Fruit fly (Drosophila melanogaster): ENCODE results near the gene CG33764.

DNA sequence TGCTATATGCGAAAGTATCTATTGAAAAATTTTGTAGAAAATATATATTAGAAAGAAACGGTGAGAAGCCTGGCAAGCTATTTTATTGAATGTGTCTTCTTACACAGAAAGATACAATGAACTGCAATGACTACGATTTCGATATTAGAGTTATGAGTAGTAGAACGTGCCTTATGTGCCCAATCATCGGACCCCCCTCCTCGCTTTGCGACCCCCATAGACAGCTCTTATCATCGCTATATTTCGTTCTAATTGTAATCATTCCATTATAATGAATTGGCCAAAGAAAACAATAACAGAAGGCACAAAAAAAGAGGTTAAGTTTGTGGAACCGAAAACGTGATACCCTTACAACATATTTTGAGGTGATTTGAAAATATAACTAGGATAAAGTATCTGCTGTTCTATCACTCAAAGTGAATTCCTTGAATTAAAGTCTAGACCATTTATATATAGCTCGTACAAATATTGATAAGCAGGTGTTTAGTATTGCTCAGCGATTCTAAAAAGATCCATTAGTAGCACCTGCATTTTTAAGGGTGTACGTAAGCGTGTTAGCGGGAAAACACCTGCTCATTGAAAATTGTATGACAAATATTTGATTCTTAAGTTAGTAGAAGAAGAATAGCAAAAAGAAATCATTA lies 34.5 kb downstream of the CG33764 start:
- no peak for TF ChIP-seq h (optimal IDR thresholded peaks at IDR 0.05)
- TF ChIP-seq psq (optimal IDR thresholded peaks at IDR 0.05), result no peak
- TF ChIP-seq Sin3A (optimal IDR thresholded peaks at IDR 0.05), result no peak
- TF ChIP-seq insv (optimal IDR thresholded peaks at IDR 0.05), result no peak
- no peak for TF ChIP-seq Myc (optimal IDR thresholded peaks at IDR 0.05)

Data from Kc167 (cell line).